Fruit fly (Drosophila melanogaster): Measurements from ENCODE around the gene ND-18.

Gene ND-18

DNA sequence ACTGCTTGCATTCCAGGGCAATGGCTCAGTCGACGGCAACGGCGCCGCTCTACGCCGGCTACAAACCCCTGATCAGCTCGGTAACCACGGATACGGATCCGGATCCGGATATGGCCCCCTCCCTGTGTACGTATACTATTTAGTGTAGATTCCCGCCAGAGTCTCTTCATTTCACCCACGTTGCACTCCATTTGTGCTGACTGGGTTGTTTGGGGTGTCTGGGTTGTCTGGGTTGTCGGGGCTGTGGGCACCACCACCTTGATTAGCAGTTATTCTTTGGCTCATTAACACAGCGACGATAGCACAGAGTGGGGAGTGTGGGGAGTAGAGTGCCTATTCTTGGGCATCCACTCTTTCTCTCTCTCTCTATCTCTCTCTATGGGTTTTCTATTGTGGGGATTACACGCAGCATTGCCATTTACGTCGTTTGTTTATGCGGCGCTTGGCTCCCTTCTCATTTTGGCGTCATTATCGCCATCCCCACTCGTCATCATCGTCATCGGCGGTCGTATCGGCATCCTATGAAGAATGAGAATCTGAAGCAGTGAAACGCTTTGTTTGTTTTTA, 6.6 kb downstream of the ND-18 start:
- TF ChIP-seq Rel (GFP tag; optimal IDR thresholded peaks at IDR 0.05), result no peak
- TF ChIP-seq Rel (tag; optimal IDR thresholded peaks at IDR 0.05), result peak; percentile 56
- no peak for TF ChIP-seq tai (GFP tag; optimal IDR thresholded peaks at IDR 0.05)

dm6 chrX:19501274-19501673, 9.1 kb downstream of the ND-18 start:
- no peak for TF ChIP-seq lola (GFP tag; optimal IDR thresholded peaks at IDR 0.05)
- no peak for TF ChIP-seq Hr83 (GFP tag; optimal IDR thresholded peaks at IDR 0.05; ENCODE audit: poor library complexity, severe bottlenecking)
- TF ChIP-seq Rel (GFP tag; optimal IDR thresholded peaks at IDR 0.05), result no peak
- TF ChIP-seq Rel (tag; optimal IDR thresholded peaks at IDR 0.05), result peak; percentile 86
- TF ChIP-seq Vsx2 (GFP tag; optimal IDR thresholded peaks at IDR 0.05; ENCODE audit: partially characterized antibody), result no peak
- TF ChIP-seq h (GFP tag; optimal IDR thresholded peaks at IDR 0.05), result peak; percentile 41
- TF ChIP-seq OdsH (GFP tag; optimal IDR thresholded peaks at IDR 0.05), result no peak
- TF ChIP-seq jim (GFP tag; optimal IDR thresholded peaks at IDR 0.05), result no peak
- TF ChIP-seq pan (optimal IDR thresholded peaks at IDR 0.05), result no peak
- no peak for TF ChIP-seq Jra (GFP tag; optimal IDR thresholded peaks at IDR 0.05)
- no peak for TF ChIP-seq N (GFP tag; optimal IDR thresholded peaks at IDR 0.05)
- no peak for TF ChIP-seq Sp1 (GFP tag; optimal IDR thresholded peaks at IDR 0.05)
- no peak for TF ChIP-seq Abd-B (GFP tag; optimal IDR thresholded peaks at IDR 0.05)
- TF ChIP-seq br (GFP tag; optimal IDR thresholded peaks at IDR 0.05), result peak; percentile 3
- no peak for TF ChIP-seq sage (GFP tag; optimal IDR thresholded peaks at IDR 0.05)
- no peak for TF ChIP-seq foxo (GFP tag; optimal IDR thresholded peaks at IDR 0.05)
- no peak for TF ChIP-seq HLH106 (tag; optimal IDR thresholded peaks at IDR 0.05)
- no peak for TF ChIP-seq fru (GFP tag; optimal IDR thresholded peaks at IDR 0.05)
- TF ChIP-seq sv (GFP tag; optimal IDR thresholded peaks at IDR 0.05), result no peak

dm6 chrX:19504170-19504765, 12.0 kb downstream of the ND-18 start:
- no peak for TF ChIP-seq usp (GFP tag; optimal IDR thresholded peaks at IDR 0.05)

DNA sequence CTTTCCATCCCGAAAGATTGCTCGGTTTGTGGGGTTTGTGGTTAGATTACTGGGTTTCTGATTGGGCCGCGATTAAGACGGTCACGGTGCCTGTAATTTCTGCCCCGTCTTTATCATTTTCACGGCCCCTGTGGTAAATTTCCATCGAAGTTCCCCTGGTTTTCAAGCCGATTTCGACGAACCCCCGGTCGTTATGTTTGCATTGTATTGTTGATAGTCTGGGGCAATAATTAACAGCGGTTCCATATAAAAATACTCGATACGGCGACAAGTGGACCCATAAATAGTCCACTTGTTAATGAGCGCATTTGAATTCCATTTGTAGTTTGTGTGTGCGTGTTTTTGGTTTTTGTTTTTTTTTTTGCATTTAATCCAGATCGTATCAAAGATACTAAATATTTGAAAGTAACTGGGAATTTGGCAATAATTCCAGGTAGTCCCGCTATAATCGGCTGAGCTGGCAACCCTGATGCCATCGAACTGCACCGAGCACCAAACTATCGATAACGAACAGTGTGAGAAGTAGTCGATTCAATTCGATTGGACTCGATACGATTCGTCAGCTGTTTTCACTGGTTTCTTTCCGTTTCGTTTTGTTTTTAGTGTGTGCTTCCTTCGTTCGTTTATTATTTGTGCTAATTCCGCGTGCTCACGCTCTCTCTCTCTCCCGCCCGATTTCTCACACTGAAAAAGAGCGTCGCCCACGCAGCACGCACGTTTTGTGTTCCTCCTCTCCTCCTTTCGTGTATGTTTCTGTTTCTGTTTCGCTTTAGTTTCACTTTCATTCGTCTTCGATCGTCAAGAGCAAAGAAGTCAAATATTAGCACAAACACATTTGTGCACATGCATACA, 13.3 kb downstream of the ND-18 start:
- peak; percentile 37 for TF ChIP-seq rgr (GFP tag; optimal IDR thresholded peaks at IDR 0.05)
- no peak for TF ChIP-seq Rel (GFP tag; optimal IDR thresholded peaks at IDR 0.05)
- peak; percentile 77 for TF ChIP-seq Rel (tag; optimal IDR thresholded peaks at IDR 0.05)
- peak; percentile 12 for TF ChIP-seq br (GFP tag; optimal IDR thresholded peaks at IDR 0.05)
- TF ChIP-seq sv (GFP tag; optimal IDR thresholded peaks at IDR 0.05), result peak; percentile 22
- TF ChIP-seq dl (GFP tag; optimal IDR thresholded peaks at IDR 0.05; ENCODE audit: insufficient read depth in 1 of 2, partially characterized antibody in 2 of 2), result no peak
- TF ChIP-seq foxo (GFP tag; optimal IDR thresholded peaks at IDR 0.05), result peak in 1 of 2 experiments; percentile 51
- TF ChIP-seq OdsH (GFP tag; optimal IDR thresholded peaks at IDR 0.05), result peak; percentile 4
- peak; percentile 93 for TF ChIP-seq psq (GFP tag; optimal IDR thresholded peaks at IDR 0.05)
- no peak for TF ChIP-seq dmrt93B (GFP tag; optimal IDR thresholded peaks at IDR 0.05)
- TF ChIP-seq ey (GFP tag; optimal IDR thresholded peaks at IDR 0.05), result peak; percentile 29
- no peak for TF ChIP-seq dsf (GFP tag; optimal IDR thresholded peaks at IDR 0.05; ENCODE audit: borderline replicate concordance)
- peak; percentile 39 for TF ChIP-seq h (GFP tag; optimal IDR thresholded peaks at IDR 0.05)
- no peak for TF ChIP-seq Myc (optimal IDR thresholded peaks at IDR 0.05)
- no peak for TF ChIP-seq CrebA (GFP tag; optimal IDR thresholded peaks at IDR 0.05; ENCODE audit: borderline replicate concordance)
- no peak for TF ChIP-seq usp (GFP tag; optimal IDR thresholded peaks at IDR 0.05)
- peak; percentile 46 for TF ChIP-seq fru (GFP tag; optimal IDR thresholded peaks at IDR 0.05)

- TF ChIP-seq dl (GFP tag; optimal IDR thresholded peaks at IDR 0.05; ENCODE audit: insufficient read depth in 1 of 2, partially characterized antibody in 2 of 2) (no peak), Sp1 (GFP tag; optimal IDR thresholded peaks at IDR 0.05) (no peak), dsf (GFP tag; optimal IDR thresholded peaks at IDR 0.05; ENCODE audit: borderline replicate concordance) (no peak), h (GFP tag; optimal IDR thresholded peaks at IDR 0.05) (no peak), usp (GFP tag; optimal IDR thresholded peaks at IDR 0.05) (no peak), jim (GFP tag; optimal IDR thresholded peaks at IDR 0.05) (no peak), Abd-B (GFP tag; optimal IDR thresholded peaks at IDR 0.05) (no peak), Dif (GFP tag; optimal IDR thresholded peaks at IDR 0.05; ENCODE audit: partially characterized antibody) (no peak), sage (GFP tag; optimal IDR thresholded peaks at IDR 0.05) (no peak), sv (GFP tag; optimal IDR thresholded peaks at IDR 0.05) (no peak), Myc (optimal IDR thresholded peaks at IDR 0.05) (no peak), Hr83 (GFP tag; optimal IDR thresholded peaks at IDR 0.05; ENCODE audit: poor library complexity, severe bottlenecking) (no peak), rgr (GFP tag; optimal IDR thresholded peaks at IDR 0.05) (no peak), Rel (GFP tag; optimal IDR thresholded peaks at IDR 0.05) (no peak), Rel (tag; optimal IDR thresholded peaks at IDR 0.05) (no peak), brk (GFP tag; optimal IDR thresholded peaks at IDR 0.05) (no peak), foxo (GFP tag; optimal IDR thresholded peaks at IDR 0.05) (no peak), Hnf4 (GFP tag; optimal IDR thresholded peaks at IDR 0.05) (no peak), ey (GFP tag; optimal IDR thresholded peaks at IDR 0.05) (no peak)
These were observed 18.0 kb downstream of the ND-18 start for dm6 chrX:19510204-19510603.
